Worm (Caenorhabditis elegans): ENCODE data around the gene math-44.
"Not testable (repeated sequence)": the region's sequence is repeated elsewhere in the genome, so short reads cannot be mapped to it uniquely, and the experiment has no call there.

Gene math-44

ce11 chrII:1995744-1996143, 6.6 kb downstream of the math-44 start:
- TF ChIP-seq ets-7 (tag; optimal IDR thresholded peaks at IDR 0.05), result no peak
- no peak for TF ChIP-seq B0310.2 (tag; optimal IDR thresholded peaks at IDR 0.05)
- TF ChIP-seq flt-1 (GFP tag; IDR thresholded peaks at IDR 0.05), result no peak
- TF ChIP-seq ama-1 (optimal IDR thresholded peaks at IDR 0.05), result no peak
- TF ChIP-seq hmbx-1 (tag; optimal IDR thresholded peaks at IDR 0.05), result no peak
- no peak for TF ChIP-seq ceh-13 (GFP tag; optimal IDR thresholded peaks at IDR 0.05)
- TF ChIP-seq pes-1 (GFP tag; IDR thresholded peaks at IDR 0.05), result no peak
- TF ChIP-seq hmg-4 (GFP tag; optimal IDR thresholded peaks at IDR 0.05), result no peak
- TF ChIP-seq tra-4 (tag; optimal IDR thresholded peaks at IDR 0.05), result no peak
- TF ChIP-seq sea-1 (GFP tag; conservative IDR thresholded peaks at IDR 0.05), result no peak
- TF ChIP-seq F13C5.2 (tag; optimal IDR thresholded peaks at IDR 0.05), result no peak
- TF ChIP-seq tbx-37 (GFP tag; conservative IDR thresholded peaks at IDR 0.05), result no peak
- TF ChIP-seq ceh-36 (tag; optimal IDR thresholded peaks at IDR 0.05), result no peak
- no peak for TF ChIP-seq hnd-1 (tag; optimal IDR thresholded peaks at IDR 0.05)
- TF ChIP-seq scrt-1 (GFP tag; IDR thresholded peaks at IDR 0.05), result no peak
- no peak for TF ChIP-seq tbx-11 (GFP tag; IDR thresholded peaks at IDR 0.05)

DNA sequence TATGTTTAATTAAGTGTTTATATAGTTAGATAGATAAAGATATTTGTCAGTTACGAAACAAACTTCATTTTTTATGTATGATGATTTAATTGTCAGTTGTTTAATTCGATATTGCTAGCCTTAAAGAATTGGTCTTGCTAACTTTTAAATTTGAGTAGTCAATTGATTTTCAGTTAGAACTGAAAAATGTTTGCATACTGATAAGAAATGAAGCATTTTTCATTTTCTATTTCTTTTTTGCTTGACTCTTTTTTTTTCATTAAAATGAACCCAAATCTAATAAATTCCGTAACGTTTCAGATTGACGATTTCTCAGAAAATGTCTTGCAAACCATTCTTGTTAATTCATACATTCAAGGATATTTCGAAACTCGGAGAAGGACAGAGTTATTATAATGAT, 7.1 kb downstream of the math-44 start, which contains the start of gene math-20:
Gene math-20, plus strand, starts transcription at position 301 of the 400 bp plus-strand sequence.
- TF ChIP-seq tbx-11 (GFP tag; IDR thresholded peaks at IDR 0.05), result no peak
- no peak for TF ChIP-seq hmg-4 (GFP tag; optimal IDR thresholded peaks at IDR 0.05)
- no peak for TF ChIP-seq F13C5.2 (tag; optimal IDR thresholded peaks at IDR 0.05)
- TF ChIP-seq hmbx-1 (tag; optimal IDR thresholded peaks at IDR 0.05), result no peak
- no peak for TF ChIP-seq tbx-37 (GFP tag; conservative IDR thresholded peaks at IDR 0.05)
- no peak for TF ChIP-seq ceh-36 (tag; optimal IDR thresholded peaks at IDR 0.05)
- no peak for TF ChIP-seq hnd-1 (tag; optimal IDR thresholded peaks at IDR 0.05)
- no peak for TF ChIP-seq scrt-1 (GFP tag; IDR thresholded peaks at IDR 0.05)
- no peak for TF ChIP-seq flt-1 (GFP tag; IDR thresholded peaks at IDR 0.05)
- no peak for TF ChIP-seq tra-4 (tag; optimal IDR thresholded peaks at IDR 0.05)
- no peak for TF ChIP-seq ets-7 (tag; optimal IDR thresholded peaks at IDR 0.05)
- no peak for TF ChIP-seq ceh-13 (GFP tag; optimal IDR thresholded peaks at IDR 0.05)
- TF ChIP-seq ama-1 (optimal IDR thresholded peaks at IDR 0.05), result no peak
- no peak for TF ChIP-seq aly-1 (tag; optimal IDR thresholded peaks at IDR 0.05)
- TF ChIP-seq sea-1 (GFP tag; conservative IDR thresholded peaks at IDR 0.05), result no peak
- no peak for TF ChIP-seq pes-1 (GFP tag; IDR thresholded peaks at IDR 0.05)
- no peak for TF ChIP-seq B0310.2 (tag; optimal IDR thresholded peaks at IDR 0.05)

- TF ChIP-seq flt-1 (GFP tag; IDR thresholded peaks at IDR 0.05); ama-1 (optimal IDR thresholded peaks at IDR 0.05); hnd-1 (tag; optimal IDR thresholded peaks at IDR 0.05): not testable (repeated sequence)
Observed at ce11 chrII:1998561-1998960, 9.5 kb downstream of the math-44 start, which contains the start of gene math-19. Gene math-19 (plus strand): TSS chrII:1998861.

ce11 chrII:2000720-2001119, 11.6 kb downstream of the math-44 start, which contains the start of gene ceh-84:
Gene ceh-84 (minus strand): TSS chrII:2000820.
- not testable (repeated sequence) for TF ChIP-seq tra-4 (tag; optimal IDR thresholded peaks at IDR 0.05); B0310.2 (tag; optimal IDR thresholded peaks at IDR 0.05); ama-1 (optimal IDR thresholded peaks at IDR 0.05)

- no peak for TF ChIP-seq ets-7 (tag; optimal IDR thresholded peaks at IDR 0.05)
- no peak for TF ChIP-seq hmbx-1 (tag; optimal IDR thresholded peaks at IDR 0.05)
- no peak for TF ChIP-seq pes-1 (GFP tag; IDR thresholded peaks at IDR 0.05)
- TF ChIP-seq flt-1 (GFP tag; IDR thresholded peaks at IDR 0.05), result no peak
- TF ChIP-seq aly-1 (tag; optimal IDR thresholded peaks at IDR 0.05), result no peak
- TF ChIP-seq B0310.2 (tag; optimal IDR thresholded peaks at IDR 0.05), result no peak
- TF ChIP-seq ceh-36 (tag; optimal IDR thresholded peaks at IDR 0.05), result no peak
- no peak for TF ChIP-seq F13C5.2 (tag; optimal IDR thresholded peaks at IDR 0.05)
Observed at ce11 chrII:2011179-2011578, 22.1 kb downstream of the math-44 start.

ce11 chrII:2012698-2013097, 23.6 kb downstream of the math-44 start, which contains the start of gene F59H6.15:
Gene F59H6.15 (plus strand): TSS chrII:2012998.
- TF ChIP-seq F13C5.2 (tag; optimal IDR thresholded peaks at IDR 0.05) (no peak), B0310.2 (tag; optimal IDR thresholded peaks at IDR 0.05) (no peak), ceh-36 (tag; optimal IDR thresholded peaks at IDR 0.05) (no peak), aly-1 (tag; optimal IDR thresholded peaks at IDR 0.05) (no peak), hmbx-1 (tag; optimal IDR thresholded peaks at IDR 0.05) (no peak), tbx-11 (GFP tag; IDR thresholded peaks at IDR 0.05) (no peak), sea-1 (GFP tag; conservative IDR thresholded peaks at IDR 0.05) (no peak), tra-4 (tag; optimal IDR thresholded peaks at IDR 0.05) (no peak), ceh-13 (GFP tag; optimal IDR thresholded peaks at IDR 0.05) (no peak), flt-1 (GFP tag; IDR thresholded peaks at IDR 0.05) (no peak), hnd-1 (tag; optimal IDR thresholded peaks at IDR 0.05) (no peak), tbx-37 (GFP tag; conservative IDR thresholded peaks at IDR 0.05) (no peak), scrt-1 (GFP tag; IDR thresholded peaks at IDR 0.05) (no peak), hmg-4 (GFP tag; optimal IDR thresholded peaks at IDR 0.05) (no peak), pes-1 (GFP tag; IDR thresholded peaks at IDR 0.05) (no peak)

- TF ChIP-seq hmbx-1 (tag; optimal IDR thresholded peaks at IDR 0.05), result no peak
- no peak for TF ChIP-seq sea-1 (GFP tag; conservative IDR thresholded peaks at IDR 0.05)
- TF ChIP-seq ceh-36 (tag; optimal IDR thresholded peaks at IDR 0.05), result no peak
- no peak for TF ChIP-seq hmg-4 (GFP tag; optimal IDR thresholded peaks at IDR 0.05)
- no peak for TF ChIP-seq tbx-37 (GFP tag; conservative IDR thresholded peaks at IDR 0.05)
- TF ChIP-seq flt-1 (GFP tag; IDR thresholded peaks at IDR 0.05), result no peak
- TF ChIP-seq tbx-11 (GFP tag; IDR thresholded peaks at IDR 0.05), result no peak
- TF ChIP-seq pes-1 (GFP tag; IDR thresholded peaks at IDR 0.05), result no peak
- no peak for TF ChIP-seq B0310.2 (tag; optimal IDR thresholded peaks at IDR 0.05)
- TF ChIP-seq ceh-13 (GFP tag; optimal IDR thresholded peaks at IDR 0.05), result no peak
- TF ChIP-seq F13C5.2 (tag; optimal IDR thresholded peaks at IDR 0.05), result no peak
- no peak for TF ChIP-seq ets-7 (tag; optimal IDR thresholded peaks at IDR 0.05)
- no peak for TF ChIP-seq scrt-1 (GFP tag; IDR thresholded peaks at IDR 0.05)
- no peak for TF ChIP-seq aly-1 (tag; optimal IDR thresholded peaks at IDR 0.05)
- no peak for TF ChIP-seq tra-4 (tag; optimal IDR thresholded peaks at IDR 0.05)
Observed at ce11 chrII:2013856-2014255, 24.7 kb downstream of the math-44 start.

- not testable (repeated sequence) for TF ChIP-seq ceh-36 (tag; optimal IDR thresholded peaks at IDR 0.05); ama-1 (optimal IDR thresholded peaks at IDR 0.05); tra-4 (tag; optimal IDR thresholded peaks at IDR 0.05)
Observed at ce11 chrII:2023514-2023913, 34.4 kb downstream of the math-44 start, which contains the start of gene cya-2. Gene cya-2 (minus strand): TSS chrII:2023614.
